Fruit fly (Drosophila melanogaster) whole organism, embryonic: ENCODE data around the gene CG14095.

Experiments used
- Ada2b ChIP-seq: fragments of 200-800 bp; sonication (Bioruptor generic); IDR thresholded peaks from 2 replicates; pipeline ENCODE4 v1.3.6; 2022; ENCODE audit warnings: missing biosample characterization, missing genetic modification characterization
- CG11504 ChIP-seq: fragments of 200-800 bp; sonication (Bioruptor generic); optimal IDR thresholded peaks from 3 replicates; lab custom pipeline; 2019; ENCODE audit warnings: missing biosample characterization, mild to moderate bottlenecking, missing genetic modification characterization, moderate library complexity
- CG13287 ChIP-seq: fragments of 200-800 bp; sonication (Bioruptor generic); IDR thresholded peaks from 2 replicates; pipeline ENCODE4 v1.3.6; 2022; ENCODE audit warnings: missing biosample characterization, missing genetic modification characterization; ENCODE audit not compliant: partially characterized antibody
- CG15696 ChIP-seq: fragments of 200-800 bp; sonication (Bioruptor generic); optimal IDR thresholded peaks from 2 replicates; lab custom pipeline; 2019; ENCODE audit warnings: missing biosample characterization, mild to moderate bottlenecking, missing genetic modification characterization, moderate library complexity
- CG16813 ChIP-seq: fragments of 200-800 bp; sonication (Bioruptor generic); IDR thresholded peaks from 3 replicates; pipeline ENCODE4 v1.3.6; 2022; ENCODE audit warnings: missing biosample characterization, missing genetic modification characterization; ENCODE audit not compliant: partially characterized antibody
- CG17328 ChIP-seq: fragments of 200-800 bp; sonication (Bioruptor generic); IDR thresholded peaks from 2 replicates; pipeline ENCODE4 v1.3.6; 2022; ENCODE audit warnings: missing biosample characterization, missing genetic modification characterization
- CG18619 ChIP-seq: fragments of 200-800 bp; sonication (Bioruptor generic); optimal IDR thresholded peaks from 3 replicates; lab custom pipeline; 2017; ENCODE audit warnings: missing biosample characterization, mild to moderate bottlenecking, missing genetic modification characterization
- CG2678 ChIP-seq: fragments of 200-800 bp; sonication (Bioruptor generic); optimal IDR thresholded peaks from 3 replicates; lab custom pipeline; 2019; ENCODE audit warnings: missing biosample characterization, mild to moderate bottlenecking, missing genetic modification characterization, moderate library complexity
- CG33213 ChIP-seq: fragments of 200-800 bp; sonication (Bioruptor generic); optimal IDR thresholded peaks from 3 replicates; lab custom pipeline; 2016; ENCODE audit warnings: missing biosample characterization, missing genetic modification characterization
- CG8924 ChIP-seq: fragments of 200-800 bp; optimal IDR thresholded peaks from 3 replicates; lab custom pipeline; 2019; ENCODE audit warnings: missing biosample characterization, mild to moderate bottlenecking, missing genetic modification characterization, moderate library complexity
- Dip3 ChIP-seq: fragments of 200-800 bp; sonication (Bioruptor generic); optimal IDR thresholded peaks from 3 replicates; lab custom pipeline; 2016; ENCODE audit warnings: missing biosample characterization, missing genetic modification characterization
- HLH3B ChIP-seq: fragments of 200-800 bp; sonication (Bioruptor generic); IDR thresholded peaks from 2 replicates; pipeline ENCODE4 v1.3.6; 2022; ENCODE audit warnings: missing biosample characterization, missing genetic modification characterization
- Ptx1 ChIP-seq: fragments of 200-800 bp; sonication (Bioruptor generic); IDR thresholded peaks from 2 replicates; pipeline ENCODE4 v1.3.6; 2022; ENCODE audit warnings: missing biosample characterization, missing genetic modification characterization
- croc ChIP-seq: fragments of 200-800 bp; sonication (Bioruptor generic); conservative IDR thresholded peaks from 3 replicates; pipeline ENCODE4 v1.3.6; 2022; ENCODE audit warnings: missing biosample characterization, missing genetic modification characterization
- dmrt99B ChIP-seq: fragments of 200-800 bp; sonication (Bioruptor generic); optimal IDR thresholded peaks from 2 replicates; lab custom pipeline; 2018; ENCODE audit warnings: missing biosample characterization, mild to moderate bottlenecking, missing genetic modification characterization, moderate library complexity
- gem ChIP-seq: fragments of 200-800 bp; sonication (Bioruptor generic); optimal IDR thresholded peaks from 2 replicates; lab custom pipeline; 2019; ENCODE audit warnings: missing biosample characterization, mild to moderate bottlenecking, missing genetic modification characterization, moderate library complexity
- kah ChIP-seq: fragments of 200-800 bp; sonication (Bioruptor generic); optimal IDR thresholded peaks from 2 replicates; lab custom pipeline; 2018; ENCODE audit warnings: missing biosample characterization, mild to moderate bottlenecking, missing genetic modification characterization
- sd ChIP-seq: fragments of 200-800 bp; sonication (Bioruptor generic); optimal IDR thresholded peaks from 3 replicates; lab custom pipeline; 2018; ENCODE audit warnings: missing biosample characterization, mild to moderate bottlenecking, missing genetic modification characterization, moderate library complexity
- twi ChIP-seq: fragments of 200-800 bp; optimal IDR thresholded peaks from 2 replicates; lab custom pipeline; 2019; ENCODE audit warnings: missing biosample characterization, mild to moderate bottlenecking, missing genetic modification characterization, moderate library complexity

Gene CG14095

DNA sequence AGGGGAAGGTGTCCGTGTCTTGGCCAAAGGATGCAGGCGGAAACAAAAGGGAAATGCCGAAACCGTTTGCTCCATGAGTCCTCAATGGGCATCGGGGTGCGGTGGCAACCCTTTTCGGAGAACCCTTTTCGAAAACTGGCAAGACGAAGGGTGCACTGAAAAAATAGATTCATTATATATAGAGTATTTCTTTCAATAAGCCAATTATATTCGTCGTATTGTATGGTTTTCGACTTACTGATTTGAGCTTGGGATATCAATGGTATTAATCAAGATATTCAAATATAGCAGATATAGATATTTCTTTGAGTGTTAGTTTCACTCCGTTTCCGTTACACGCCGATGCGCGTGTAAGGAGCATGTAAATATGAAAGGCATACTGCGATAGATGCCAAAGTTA is 22.3 kb downstream of the CG14095 start (continued):
- TF ChIP-seq CG8924 (tag; lab: Kevin White, UChicago): no peak
- TF ChIP-seq CG2678 (tag; lab: Kevin White, UChicago): peak; percentile 41
- no peak for TF ChIP-seq CG13287 (GFP tag; lab: Robert Waterston, UW)
- no peak for TF ChIP-seq croc (GFP tag; lab: Robert Waterston, UW)
- TF ChIP-seq CG17328 (GFP tag; lab: Robert Waterston, UW): 0 out of 2 replicates have a peak, but pooled peaks have one; percentile 5
- TF ChIP-seq gem (tag; lab: Kevin White, UChicago): peak; percentile 14
- no peak for TF ChIP-seq sd (tag; lab: Kevin White, UChicago)
- TF ChIP-seq dmrt99B (tag; lab: Kevin White, UChicago): peak; percentile 31
- TF ChIP-seq Dip3: no peak
- TF ChIP-seq CG33213: no peak
- peak; percentile 11 for TF ChIP-seq CG11504
- 0 out of 2 replicates have a peak, but pooled peaks have one; percentile 9 for TF ChIP-seq Ada2b (GFP tag; lab: Robert Waterston, UW)
- no peak for TF ChIP-seq CG18619 (GFP tag; lab: Kevin White, UChicago)
- TF ChIP-seq HLH3B: no peak
- TF ChIP-seq CG15696: no peak
- TF ChIP-seq twi: no peak
- TF ChIP-seq Ptx1 (GFP tag; lab: Robert Waterston, UW): peak; percentile 26; the same call in 1 of the 2 replicates
- TF ChIP-seq CG16813: no peak
- no peak for TF ChIP-seq kah (GFP tag; lab: Kevin White, UChicago)
- TF ChIP-seq, all 482 proteins: peak for 20
